Worm (Caenorhabditis elegans): ENCODE data around the gene set-21.

set-21 gene

ce11 chrIV:4423026-4423425, 32.4 kb downstream of the set-21 start:
- no peak for TF ChIP-seq fkh-2 (tag; optimal IDR thresholded peaks at IDR 0.05)
- TF ChIP-seq R02D3.7 (tag; optimal IDR thresholded peaks at IDR 0.05): no peak
- no peak for TF ChIP-seq nhr-43 (tag; optimal IDR thresholded peaks at IDR 0.05; ENCODE audit: poor library complexity, severe bottlenecking)
- TF ChIP-seq aly-2 (tag; optimal IDR thresholded peaks at IDR 0.05): no peak
- no peak for TF ChIP-seq snpc-4 (tag; optimal IDR thresholded peaks at IDR 0.05)
- no peak for TF ChIP-seq fos-1 (tag; optimal IDR thresholded peaks at IDR 0.05)
- TF ChIP-seq hmg-11 (tag; optimal IDR thresholded peaks at IDR 0.05): no peak
- no peak for TF ChIP-seq ceh-16 (tag; optimal IDR thresholded peaks at IDR 0.05)
- no peak for TF ChIP-seq mml-1 (tag; optimal IDR thresholded peaks at IDR 0.05)
- no peak for TF ChIP-seq ceh-9 (tag; optimal IDR thresholded peaks at IDR 0.05)
- no peak for TF ChIP-seq pqm-1 (tag; optimal IDR thresholded peaks at IDR 0.05)
- TF ChIP-seq elt-3 (tag; optimal IDR thresholded peaks at IDR 0.05): no peak

ce11 chrIV:4423885-4424284, 33.2 kb downstream of the set-21 start:
- no peak for TF ChIP-seq pha-4 (tag; optimal IDR thresholded peaks at IDR 0.05)
- TF ChIP-seq egl-27 (tag; optimal IDR thresholded peaks at IDR 0.05): no peak
- no peak for TF ChIP-seq ceh-16 (tag; optimal IDR thresholded peaks at IDR 0.05)
- TF ChIP-seq sea-2 (GFP tag; optimal IDR thresholded peaks at IDR 0.05): no peak
- no peak for TF ChIP-seq snpc-4 (tag; optimal IDR thresholded peaks at IDR 0.05)
- TF ChIP-seq ceh-82 (tag; optimal IDR thresholded peaks at IDR 0.05): no peak
- TF ChIP-seq lsy-12 (tag; optimal IDR thresholded peaks at IDR 0.05): no peak
- TF ChIP-seq ztf-4 (tag; optimal IDR thresholded peaks at IDR 0.05): no peak
- TF ChIP-seq hmg-11 (tag; optimal IDR thresholded peaks at IDR 0.05): no peak
- TF ChIP-seq lin-15B (tag; optimal IDR thresholded peaks at IDR 0.05): peak; percentile 3
- TF ChIP-seq nfya-1 (tag; optimal IDR thresholded peaks at IDR 0.05; ENCODE audit: insufficient read depth): peak; percentile 93
- TF ChIP-seq unc-62 (GFP tag; optimal IDR thresholded peaks at IDR 0.05): no peak
- no peak for TF ChIP-seq unc-39 (tag; optimal IDR thresholded peaks at IDR 0.05)
- no peak for TF ChIP-seq nhr-43 (tag; optimal IDR thresholded peaks at IDR 0.05; ENCODE audit: poor library complexity, severe bottlenecking)
- TF ChIP-seq jun-1 (tag; optimal IDR thresholded peaks at IDR 0.05): no peak

- no peak for TF ChIP-seq snpc-4 (tag; optimal IDR thresholded peaks at IDR 0.05)
- TF ChIP-seq daf-12 (tag; optimal IDR thresholded peaks at IDR 0.05): no peak
- TF ChIP-seq mml-1 (tag; optimal IDR thresholded peaks at IDR 0.05): no peak
- TF ChIP-seq ceh-82 (tag; optimal IDR thresholded peaks at IDR 0.05): no peak
- TF ChIP-seq nhr-67 (tag; optimal IDR thresholded peaks at IDR 0.05): no peak
- TF ChIP-seq egl-5 (tag; optimal IDR thresholded peaks at IDR 0.05): no peak
- TF ChIP-seq nhr-43 (tag; optimal IDR thresholded peaks at IDR 0.05; ENCODE audit: poor library complexity, severe bottlenecking): no peak
- no peak for TF ChIP-seq nhr-28 (tag; optimal IDR thresholded peaks at IDR 0.05)
- no peak for TF ChIP-seq ztf-11 (tag; optimal IDR thresholded peaks at IDR 0.05)
- no peak for TF ChIP-seq lin-39 (tag; optimal IDR thresholded peaks at IDR 0.05)
- no peak for TF ChIP-seq mdl-1 (tag; optimal IDR thresholded peaks at IDR 0.05)
- TF ChIP-seq lin-15B (tag; optimal IDR thresholded peaks at IDR 0.05): no peak
- no peak for TF ChIP-seq elt-2 (tag; optimal IDR thresholded peaks at IDR 0.05)
- TF ChIP-seq lsy-12 (tag; optimal IDR thresholded peaks at IDR 0.05): no peak
- TF ChIP-seq R02D3.7 (tag; optimal IDR thresholded peaks at IDR 0.05): no peak
Observed at ce11 chrIV:4429901-4430300, 39.3 kb downstream of the set-21 start, which contains the start of the genes str-185 and R08C7.5. Gene str-185, minus strand, starts transcription at chrIV:4430001. Gene R08C7.5, plus strand, starts transcription at chrIV:4430229.

ce11 chrIV:4434441-4435084, 43.9 kb downstream of the set-21 start, which contains the start of the genes R08C7.8 and R08C7.4:
Gene R08C7.8, minus strand, starts transcription at chrIV:4434541.
Gene R08C7.4, plus strand, starts transcription at chrIV:4435034.
- TF ChIP-seq nfya-1 (tag; optimal IDR thresholded peaks at IDR 0.05; ENCODE audit: insufficient read depth) (no peak), hmg-11 (tag; optimal IDR thresholded peaks at IDR 0.05) (no peak), ceh-82 (tag; optimal IDR thresholded peaks at IDR 0.05) (no peak), elt-1 (tag; optimal IDR thresholded peaks at IDR 0.05) (no peak), ama-1 (optimal IDR thresholded peaks at IDR 0.05) (no peak)

DNA sequence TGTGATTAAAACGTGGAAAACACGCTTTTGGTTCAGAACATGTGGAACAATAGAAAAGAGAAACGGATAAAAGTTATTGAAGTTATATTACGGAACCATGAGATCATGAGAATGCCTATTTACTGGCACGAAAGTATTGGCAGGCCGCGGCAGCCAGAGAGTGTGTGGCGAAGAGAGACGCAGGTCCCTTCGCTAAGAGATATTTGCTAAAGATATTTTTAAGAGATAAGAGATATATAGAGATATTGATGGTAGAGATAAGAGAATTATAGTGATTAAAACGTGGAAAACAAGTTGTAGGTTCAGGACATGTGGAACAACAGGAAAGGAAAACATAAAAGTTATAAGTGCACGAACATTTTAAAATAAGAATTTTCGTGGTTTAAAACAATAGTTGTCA, 47.2 kb downstream of the set-21 start:
- TF ChIP-seq hmg-11 (tag; optimal IDR thresholded peaks at IDR 0.05): no peak
- peak; percentile 20 for TF ChIP-seq nhr-23 (tag; optimal IDR thresholded peaks at IDR 0.05)
- no peak for TF ChIP-seq ceh-9 (tag; optimal IDR thresholded peaks at IDR 0.05)
- no peak for TF ChIP-seq sea-2 (GFP tag; optimal IDR thresholded peaks at IDR 0.05)
- TF ChIP-seq snpc-4 (tag; optimal IDR thresholded peaks at IDR 0.05): no peak
- no peak for TF ChIP-seq zag-1 (tag; optimal IDR thresholded peaks at IDR 0.05)
- no peak for TF ChIP-seq ZK546.5 (tag; optimal IDR thresholded peaks at IDR 0.05)
- peak; percentile 81 for TF ChIP-seq elt-1 (tag; optimal IDR thresholded peaks at IDR 0.05)
- no peak for TF ChIP-seq R02D3.7 (tag; optimal IDR thresholded peaks at IDR 0.05)
- no peak for TF ChIP-seq elt-3 (tag; optimal IDR thresholded peaks at IDR 0.05)
- TF ChIP-seq pha-4 (tag; optimal IDR thresholded peaks at IDR 0.05): no peak

Data from whole organism, L3 larva.